Fruit fly (Drosophila melanogaster) whole organism, pupa: ENCODE measurements around the gene Rsbp15.

ENCODE experiments used
- CG14655 ChIP-seq: fragments of 200-800 bp; sonication (Bioruptor generic); optimal IDR thresholded peaks from 3 replicates; lab custom pipeline; 2017; ENCODE audit warnings: mild to moderate bottlenecking, missing biosample characterization, missing genetic modification reagents, missing genetic modification characterization
- CG15710 ChIP-seq: fragments of 200-800 bp; sonication (Bioruptor generic); optimal IDR thresholded peaks from 2 replicates; lab custom pipeline; 2018; ENCODE audit warnings: missing biosample characterization, mild to moderate bottlenecking, missing genetic modification characterization, moderate library complexity
- Pif1A ChIP-seq: fragments of 200-800 bp; sonication (Bioruptor generic); optimal IDR thresholded peaks from 3 replicates; lab custom pipeline; 2016; ENCODE audit warnings: missing biosample characterization, missing genetic modification characterization
- gl ChIP-seq: fragments of 200-800 bp; sonication (Bioruptor generic); optimal IDR thresholded peaks from 2 replicates; lab custom pipeline; 2018; ENCODE audit warnings: missing biosample characterization, mild to moderate bottlenecking, missing genetic modification characterization

DNA sequence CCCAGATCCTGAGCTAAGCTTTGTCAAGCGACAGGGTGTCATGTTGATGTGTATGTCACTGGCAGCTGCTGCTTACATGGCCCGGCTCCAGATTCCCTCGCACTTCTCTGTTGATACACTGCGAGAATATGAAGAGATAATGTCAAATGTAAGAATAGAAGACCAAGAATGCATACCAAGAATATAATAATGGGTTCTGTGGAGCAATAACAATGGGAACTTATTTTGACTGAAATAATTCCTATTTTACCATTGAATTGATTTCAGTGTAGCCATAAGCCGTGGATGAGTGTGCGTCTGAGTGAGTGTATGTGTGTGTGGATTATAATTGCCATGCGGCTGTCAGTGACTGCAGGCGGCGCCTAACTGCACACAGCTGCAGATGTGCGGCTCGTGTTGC lies 26.1 kb upstream of the Rsbp15 start:
- TF ChIP-seq CG15710 (tag; lab: Kevin White, UChicago) (peak; percentile 55), CG14655 (peak; percentile 37), Pif1A (GFP tag; lab: Kevin White, UChicago) (peak; percentile 8), gl (tag; lab: Kevin White, UChicago) (no peak)
